Worm (Caenorhabditis elegans) whole organism, L4 larva: ENCODE measurements around the gene F39B3.3.

Experiments
- aly-2 ChIP-seq: sonication (generic microtip); optimal IDR thresholded peaks from 2 replicates; lab custom pipeline; 2018; ENCODE audit warnings: missing biosample characterization, missing genetic modification characterization
- daf-12 ChIP-seq: fragments of 150-350 bp; optimal IDR thresholded peaks from 2 replicates; lab custom pipeline; 2014; ENCODE audit warnings: missing biosample characterization, missing genetic modification reagents, missing genetic modification characterization
- egl-27 ChIP-seq: sonication (generic microtip); optimal IDR thresholded peaks from 3 replicates; lab custom pipeline; 2017; ENCODE audit warnings: missing biosample characterization, missing genetic modification reagents, missing genetic modification characterization
- jun-1 ChIP-seq: fragments of 150-350 bp; optimal IDR thresholded peaks from 2 replicates; lab custom pipeline; 2014; ENCODE audit warnings: missing biosample characterization, missing genetic modification reagents, missing genetic modification characterization
- mep-1 ChIP-seq: fragments of 150-350 bp; sonication (generic microtip); optimal IDR thresholded peaks from 3 replicates; lab custom pipeline; 2014; ENCODE audit warnings: missing biosample characterization, missing genetic modification characterization
- nhr-76 ChIP-seq: fragments of 150-350 bp; optimal IDR thresholded peaks from 2 replicates; lab custom pipeline; 2014; ENCODE audit warnings: missing biosample characterization, missing genetic modification characterization
- pha-4 ChIP-seq, 2 experiments: fragments of 150-350 bp in 1 of 2; fragments of 200-800 bp in 1 of 2; sonication (Bioruptor generic) in 1 of 2; IDR thresholded peaks in 1 of 2; optimal IDR thresholded peaks in 1 of 2; 2 replicates each; pipeline versions ENCODE4 v1.3.6 to Lab custom; 2014 to 2022; ENCODE audit warnings: missing genetic modification characterization in 2 of 2, missing genetic modification reagents in 2 of 2, missing biosample characterization in 1 of 2, missing compliant biosample characterization in 1 of 2
- tag-97 ChIP-seq: fragments of 200-800 bp; sonication (Bioruptor generic); IDR thresholded peaks from 2 replicates; pipeline ENCODE4 v1.3.6; 2022; ENCODE audit warnings: missing genetic modification characterization, missing compliant biosample characterization
- zip-2 ChIP-seq: fragments of 150-350 bp; optimal IDR thresholded peaks from 2 replicates; lab custom pipeline; 2014; ENCODE audit warnings: missing biosample characterization, missing genetic modification characterization

ce11 chrX:17600139-17600538 is 21.2 kb upstream of the F39B3.3 start, which contains the start of gene lec-9:
- TF ChIP-seq daf-12 (no peak), nhr-76 (no peak), aly-2 (tag; lab: Kevin White, UChicago) (no peak), pha-4 (GFP tag; IDR thresholded peaks at IDR 0.05; lab: Robert Waterston, UW) (no peak), pha-4 (tag; optimal IDR thresholded peaks at IDR 0.05; lab: Kevin White, UChicago) (no peak), egl-27 (tag; lab: Kevin White, UChicago) (no peak), zip-2 (tag; lab: Kevin White, UChicago) (no peak), jun-1 (no peak), mep-1 (peak; percentile 8), tag-97 (GFP tag; lab: Robert Waterston, UW) (no peak)
